Fruit fly (Drosophila melanogaster) whole organism, prepupa: ENCODE data around the gene DCX-EMAP.

Experiments used
- Sox102F ChIP-seq: fragments of 200-800 bp; sonication (Bioruptor generic); optimal IDR thresholded peaks from 2 replicates; lab custom pipeline; 2016; ENCODE audit warnings: missing biosample characterization, mild to moderate bottlenecking, missing genetic modification characterization
- Sox14 ChIP-seq: fragments of 200-800 bp; sonication (Bioruptor generic); optimal IDR thresholded peaks from 3 replicates; lab custom pipeline; 2016; ENCODE audit warnings: missing biosample characterization, missing genetic modification characterization
- dac ChIP-seq: fragments of 200-800 bp; sonication (Bioruptor generic); optimal IDR thresholded peaks from 2 replicates; lab custom pipeline; 2017; ENCODE audit warnings: missing biosample characterization, mild to moderate bottlenecking, missing genetic modification characterization
- spab ChIP-seq: fragments of 200-800 bp; sonication (Bioruptor generic); optimal IDR thresholded peaks from 2 replicates; lab custom pipeline; 2017; ENCODE audit warnings: missing biosample characterization, mild to moderate bottlenecking, missing genetic modification characterization, missing genetic modification reagents
- ss ChIP-seq, 2 experiments: fragments of 200-800 bp; sonication (Bioruptor generic); optimal IDR thresholded peaks; 2 replicates in 1 of 2; 3 replicates in 1 of 2; lab custom pipeline; 2017 to 2018; ENCODE audit warnings: mild to moderate bottlenecking in 2 of 2, missing biosample characterization in 2 of 2, missing genetic modification characterization in 2 of 2, moderate library complexity in 1 of 2

DNA sequence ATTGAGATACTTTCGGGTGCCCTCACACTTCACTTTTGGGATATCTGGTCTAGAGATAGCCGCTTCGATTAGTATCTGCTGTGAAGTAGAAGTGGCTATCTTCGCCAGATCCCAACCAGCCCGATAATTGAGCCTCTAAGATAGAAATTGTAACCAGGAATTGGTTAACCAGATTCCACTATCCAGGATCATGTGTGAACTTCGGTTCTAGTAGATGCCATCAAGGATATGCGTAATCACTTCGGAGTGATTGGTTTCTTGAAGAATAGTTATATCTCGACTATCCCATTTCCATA, 53.4 kb downstream of the DCX-EMAP start:
- no peak for TF ChIP-seq spab (GFP tag; lab: Kevin White, UChicago)
- TF ChIP-seq dac (GFP tag; lab: Kevin White, UChicago), result no peak
- no peak for TF ChIP-seq Sox102F (GFP tag; lab: Kevin White, UChicago)
- TF ChIP-seq ss (GFP tag; optimal IDR thresholded peaks at IDR 0.05; lab: Kevin White, UChicago), result no peak
- TF ChIP-seq Sox14 (GFP tag; lab: Kevin White, UChicago), result no peak
